Worm (Caenorhabditis elegans) whole organism, midembryonic: ENCODE results near the gene Y17G7B.17.

Source experiments
- T22C8.4 ChIP-seq: fragments of 200-800 bp; sonication (Bioruptor generic); IDR thresholded peaks from 2 replicates; pipeline ENCODE4 v1.3.6; 2022; ENCODE audit warnings: missing genetic modification characterization, missing compliant biosample characterization
- cog-1 ChIP-seq: sonication (generic microtip); optimal IDR thresholded peaks from 2 replicates; lab custom pipeline; 2016; ENCODE audit warnings: missing genetic modification characterization, missing compliant biosample characterization
- flt-1 ChIP-seq: fragments of 200-800 bp; sonication (Bioruptor generic); IDR thresholded peaks from 2 replicates; pipeline ENCODE4 v1.3.6; 2022; ENCODE audit warnings: missing genetic modification characterization, missing compliant biosample characterization
- klf-2 ChIP-seq: fragments of 200-800 bp; sonication (Bioruptor generic); conservative IDR thresholded peaks from 2 replicates; pipeline ENCODE4 v1.3.6; 2022; ENCODE audit warnings: missing genetic modification reagents, missing genetic modification characterization, missing compliant biosample characterization
- med-1 ChIP-seq: sonication (generic microtip); optimal IDR thresholded peaks from 2 replicates; lab custom pipeline; 2017; ENCODE audit warnings: missing genetic modification characterization, mild to moderate bottlenecking, missing compliant biosample characterization, antibody characterized with exemption, missing genetic modification reagents; ENCODE audit not compliant: insufficient read depth
- ref-1 ChIP-seq: fragments of 200-800 bp; sonication (Bioruptor generic); conservative IDR thresholded peaks from 2 replicates; pipeline ENCODE4 v1.3.6; 2022; ENCODE audit warnings: missing genetic modification reagents, missing genetic modification characterization, missing compliant biosample characterization
- tab-1 ChIP-seq: fragments of 200-800 bp; sonication (Bioruptor generic); IDR thresholded peaks from 2 replicates; pipeline ENCODE4 v1.3.6; 2022; ENCODE audit warnings: missing genetic modification characterization, missing compliant biosample characterization
- ztf-23 ChIP-seq: fragments of 200-800 bp; sonication (Bioruptor generic); IDR thresholded peaks from 2 replicates; pipeline ENCODE4 v1.3.6; 2022; ENCODE audit warnings: missing genetic modification reagents, missing genetic modification characterization, missing compliant biosample characterization
- ztf-29 ChIP-seq: fragments of 200-800 bp; sonication (Bioruptor generic); IDR thresholded peaks from 2 replicates; pipeline ENCODE4 v1.3.6; 2022; ENCODE audit warnings: missing genetic modification reagents, missing genetic modification characterization, missing compliant biosample characterization

Y17G7B.17 gene

DNA sequence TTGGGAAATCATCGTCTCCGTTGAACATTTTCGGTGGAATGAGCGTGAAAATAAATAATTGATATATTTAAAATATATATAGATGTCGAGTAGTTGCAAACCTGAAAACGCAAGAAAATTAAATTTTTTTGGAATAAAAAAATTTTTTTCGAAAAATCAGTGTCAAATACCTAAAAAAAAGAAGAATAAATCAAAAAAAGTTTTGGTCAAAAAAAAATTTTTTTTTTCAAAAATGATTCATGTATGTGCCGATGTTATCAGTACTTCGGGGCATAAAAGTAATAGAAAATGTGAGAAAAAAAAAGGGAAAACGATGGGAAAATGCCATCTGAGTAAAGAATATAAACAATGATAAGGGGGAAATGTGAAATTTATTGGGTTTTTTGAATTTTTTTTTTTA, at the start of gene Y17G7B.17:
Gene Y17G7B.17 (minus strand): TSS at position 101 of the 400 bp plus-strand sequence.
- TF ChIP-seq flt-1 (no peak), ztf-29 (no peak), tab-1 (GFP tag; lab: Robert Waterston, UW) (no peak), med-1 (GFP tag; lab: Kevin White, UChicago) (no peak), ref-1 (GFP tag; lab: Robert Waterston, UW) (no peak), cog-1 (tag; lab: Kevin White, UChicago) (no peak), T22C8.4 (GFP tag; lab: Robert Waterston, UW) (no peak), ztf-23 (GFP tag; lab: Robert Waterston, UW) (no peak), klf-2 (GFP tag; lab: Robert Waterston, UW) (no peak)

ce11 chrII:12147331-12147730, 47.5 kb upstream of the Y17G7B.17 start, which contains the start of gene Y57A10A.2:
Gene Y57A10A.2 (plus strand): TSS chrII:12147631.
- TF ChIP-seq ztf-23 (GFP tag; lab: Robert Waterston, UW) = no peak
- no peak for TF ChIP-seq klf-2 (GFP tag; lab: Robert Waterston, UW)
- TF ChIP-seq tab-1 (GFP tag; lab: Robert Waterston, UW) = no peak
- TF ChIP-seq cog-1 (tag; lab: Kevin White, UChicago) = no peak
- no peak for TF ChIP-seq ztf-29

DNA sequence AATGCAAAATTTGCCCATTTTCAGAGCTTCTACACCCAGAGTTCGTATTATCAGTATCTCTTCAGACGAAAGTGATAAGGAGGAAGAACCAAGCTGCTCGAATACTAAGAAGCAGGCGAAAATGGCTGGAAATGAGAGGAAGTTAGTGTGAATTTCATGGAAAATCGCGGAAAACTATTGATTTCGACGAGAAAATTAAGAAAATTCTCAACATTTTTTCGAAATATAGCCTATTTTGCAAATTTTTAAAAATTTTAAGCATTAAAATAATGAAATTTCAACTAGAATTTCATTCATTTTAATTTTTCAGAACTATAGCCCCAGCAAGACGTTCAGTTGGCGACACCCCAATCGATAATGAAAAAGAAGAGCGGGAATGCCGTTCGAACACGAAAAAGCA, 43.8 kb upstream of the Y17G7B.17 start:
- TF ChIP-seq klf-2 (GFP tag; lab: Robert Waterston, UW) = no peak
- no peak for TF ChIP-seq ztf-23 (GFP tag; lab: Robert Waterston, UW)
- no peak for TF ChIP-seq T22C8.4 (GFP tag; lab: Robert Waterston, UW)
- TF ChIP-seq ref-1 (GFP tag; lab: Robert Waterston, UW) = no peak
- no peak for TF ChIP-seq med-1 (GFP tag; lab: Kevin White, UChicago)
- no peak for TF ChIP-seq cog-1 (tag; lab: Kevin White, UChicago)
- TF ChIP-seq flt-1 = no peak
- no peak for TF ChIP-seq tab-1 (GFP tag; lab: Robert Waterston, UW)
- TF ChIP-seq ztf-29 = no peak

DNA sequence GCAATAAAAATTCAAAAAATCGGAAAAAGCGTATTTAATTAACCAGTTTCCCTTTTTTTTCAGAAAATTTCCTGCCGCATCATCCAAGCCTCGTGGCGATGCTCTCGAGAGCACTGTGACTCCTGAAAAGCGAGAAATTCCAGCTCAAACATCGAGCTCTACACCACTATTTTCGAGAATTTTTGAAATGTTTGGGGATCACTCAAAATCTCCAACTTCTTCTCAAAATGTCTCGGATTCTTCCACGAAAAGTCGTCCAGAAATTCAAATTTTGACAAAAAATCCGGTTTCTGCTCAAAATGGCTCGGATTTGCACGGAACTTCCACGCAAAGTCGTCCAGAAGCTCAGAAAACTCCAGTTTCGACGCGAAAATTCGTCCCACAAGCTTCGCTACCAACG, 38.2 kb upstream of the Y17G7B.17 start:
- TF ChIP-seq ref-1 (GFP tag; lab: Robert Waterston, UW) = no peak
- TF ChIP-seq tab-1 (GFP tag; lab: Robert Waterston, UW) = no peak
- no peak for TF ChIP-seq med-1 (GFP tag; lab: Kevin White, UChicago)
- no peak for TF ChIP-seq cog-1 (tag; lab: Kevin White, UChicago)
- no peak for TF ChIP-seq ztf-23 (GFP tag; lab: Robert Waterston, UW)
- no peak for TF ChIP-seq klf-2 (GFP tag; lab: Robert Waterston, UW)
- no peak for TF ChIP-seq T22C8.4 (GFP tag; lab: Robert Waterston, UW)
- no peak for TF ChIP-seq ztf-29
- TF ChIP-seq flt-1 = no peak

DNA sequence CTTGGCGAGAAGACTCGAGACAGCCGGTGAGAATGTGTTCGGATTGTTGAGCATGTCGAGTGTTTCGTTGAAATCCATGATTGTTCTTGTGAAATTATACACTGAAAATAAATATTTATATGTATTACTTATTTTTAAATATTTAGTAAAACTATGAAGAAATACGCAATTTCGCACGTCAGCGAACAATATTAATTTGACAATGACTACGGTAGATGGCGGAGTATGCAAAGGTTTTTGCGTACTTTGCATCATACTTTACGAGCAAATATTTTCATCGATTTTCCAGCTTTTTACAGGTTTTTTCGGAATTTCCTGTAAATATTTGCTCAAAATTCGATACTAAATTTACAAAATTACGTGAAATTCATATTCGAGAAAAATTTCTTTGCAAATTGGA, 31.1 kb upstream of the Y17G7B.17 start, which contains the start of gene set-24:
Gene set-24 (minus strand): TSS at position 101 of the 400 bp plus-strand sequence.
- TF ChIP-seq tab-1 (GFP tag; lab: Robert Waterston, UW) (no peak), cog-1 (tag; lab: Kevin White, UChicago) (no peak), ztf-23 (GFP tag; lab: Robert Waterston, UW) (no peak), T22C8.4 (GFP tag; lab: Robert Waterston, UW) (no peak), ztf-29 (no peak), ref-1 (GFP tag; lab: Robert Waterston, UW) (no peak), klf-2 (GFP tag; lab: Robert Waterston, UW) (no peak), flt-1 (no peak), med-1 (GFP tag; lab: Kevin White, UChicago) (no peak)

ce11 chrII:12130393-12130792, 30.6 kb upstream of the Y17G7B.17 start:
- no peak for TF ChIP-seq ztf-23 (GFP tag; lab: Robert Waterston, UW)
- no peak for TF ChIP-seq ztf-29
- TF ChIP-seq flt-1 = no peak
- no peak for TF ChIP-seq T22C8.4 (GFP tag; lab: Robert Waterston, UW)
- TF ChIP-seq ref-1 (GFP tag; lab: Robert Waterston, UW) = no peak
- TF ChIP-seq cog-1 (tag; lab: Kevin White, UChicago) = no peak
- TF ChIP-seq klf-2 (GFP tag; lab: Robert Waterston, UW) = no peak
- TF ChIP-seq med-1 (GFP tag; lab: Kevin White, UChicago) = no peak
- no peak for TF ChIP-seq tab-1 (GFP tag; lab: Robert Waterston, UW)

- TF ChIP-seq flt-1 (peak; percentile 82), ztf-23 (GFP tag; lab: Robert Waterston, UW) (peak; percentile 67; the same call in 1 of the 2 replicates), ref-1 (GFP tag; lab: Robert Waterston, UW) (peak; percentile 49), tab-1 (GFP tag; lab: Robert Waterston, UW) (peak; percentile 68; the same call in 1 of the 2 replicates), T22C8.4 (GFP tag; lab: Robert Waterston, UW) (peak; percentile 56)
These were observed 22.9 kb upstream of the Y17G7B.17 start for ce11 chrII:12122694-12123093.

ce11 chrII:12110997-12111396, 11.2 kb upstream of the Y17G7B.17 start:
- no peak for TF ChIP-seq T22C8.4 (GFP tag; lab: Robert Waterston, UW)
- no peak for TF ChIP-seq klf-2 (GFP tag; lab: Robert Waterston, UW)

- TF ChIP-seq T22C8.4 (GFP tag; lab: Robert Waterston, UW) = no peak
- TF ChIP-seq tab-1 (GFP tag; lab: Robert Waterston, UW) = no peak
- TF ChIP-seq klf-2 (GFP tag; lab: Robert Waterston, UW) = no peak
- no peak for TF ChIP-seq ztf-23 (GFP tag; lab: Robert Waterston, UW)
- TF ChIP-seq cog-1 (tag; lab: Kevin White, UChicago) = no peak
- no peak for TF ChIP-seq ztf-29
These were observed 9.1 kb upstream of the Y17G7B.17 start for ce11 chrII:12108843-12109242.

ce11 chrII:12107840-12108239, 8.1 kb upstream of the Y17G7B.17 start, which contains the start of gene Y17G7B.18:
Gene Y17G7B.18 (minus strand): TSS chrII:12107857.
- TF ChIP-seq ztf-23 (GFP tag; lab: Robert Waterston, UW) = 0 out of 2 replicates have a peak, but pooled peaks have one; percentile 37
- no peak for TF ChIP-seq ztf-29
